Fruit fly (Drosophila melanogaster): Measurements from ENCODE around the gene Nplp3.

- TF ChIP-seq CG12605 (GFP tag; IDR thresholded peaks at IDR 0.05) (no peak), D1 (tag; optimal IDR thresholded peaks at IDR 0.05) (no peak), CG34367 (tag; optimal IDR thresholded peaks at IDR 0.05) (no peak), CG4496 (GFP tag; IDR thresholded peaks at IDR 0.05) (no peak), CG17806 (tag; optimal IDR thresholded peaks at IDR 0.05) (no peak), CG10348 (GFP tag; IDR thresholded peaks at IDR 0.05) (no peak), Snoo (tag; optimal IDR thresholded peaks at IDR 0.05) (no peak), Pif1A (GFP tag; optimal IDR thresholded peaks at IDR 0.05) (no peak), fd96Ca (GFP tag; IDR thresholded peaks at IDR 0.05) (no peak), EcR (GFP tag; optimal IDR thresholded peaks at IDR 0.05) (no peak)
Observed at dm6 chr3L:16329495-16329894, 11.7 kb downstream of the Nplp3 start, which contains the start of gene CG33061.

Measured in whole organism, pupa.